Worm (Caenorhabditis elegans) whole organism, L1 larva: ENCODE results near the gene C01G10.4.

Experiments
- ama-1 ChIP-seq: fragments of 150-350 bp; optimal IDR thresholded peaks from 2 replicates; lab custom pipeline; 2014
- ceh-82 ChIP-seq, 3 experiments: fragments of 150-350 bp in 1 of 3; sonication (generic microtip) in 2 of 3; optimal IDR thresholded peaks; 2 replicates each; lab custom pipeline; 2014 to 2017; ENCODE audit warnings: missing biosample characterization in 3 of 3, missing genetic modification characterization in 3 of 3
- ceh-88 ChIP-seq: fragments of 200-800 bp; sonication (Bioruptor generic); IDR thresholded peaks from 2 replicates; pipeline ENCODE4 v1.3.6; 2022; ENCODE audit warnings: missing genetic modification characterization, missing compliant biosample characterization
- dsc-1 ChIP-seq: sonication (generic microtip); optimal IDR thresholded peaks from 2 replicates; lab custom pipeline; 2016; ENCODE audit warnings: mild to moderate bottlenecking, missing genetic modification characterization, missing compliant biosample characterization
- elt-3 ChIP-seq, 6 experiments: fragments of 150-350 bp in 1 of 6; sonication (generic microtip); optimal IDR thresholded peaks; 2 replicates each; lab custom pipeline; 2017 to 2018; ENCODE audit warnings: missing biosample characterization in 6 of 6, missing genetic modification characterization in 6 of 6, inconsistent platforms in 1 of 6
- lin-14 ChIP-seq: fragments of 200-800 bp; sonication (Bioruptor generic); optimal IDR thresholded peaks from 2 replicates; lab custom pipeline; 2018; ENCODE audit warnings: mild to moderate bottlenecking, missing genetic modification characterization, moderate library complexity, missing compliant biosample characterization
- nhr-76 ChIP-seq: sonication (generic microtip); optimal IDR thresholded peaks from 2 replicates; lab custom pipeline; 2017; ENCODE audit warnings: missing biosample characterization, missing genetic modification characterization
- sox-4 ChIP-seq: sonication (generic microtip); optimal IDR thresholded peaks from 2 replicates; lab custom pipeline; 2016; ENCODE audit warnings: missing genetic modification characterization, missing compliant biosample characterization
- tbx-2 ChIP-seq: sonication (generic microtip); optimal IDR thresholded peaks from 2 replicates; lab custom pipeline; 2016; ENCODE audit warnings: missing genetic modification characterization, missing compliant biosample characterization
- ztf-4 ChIP-seq: fragments of 150-350 bp; optimal IDR thresholded peaks from 2 replicates; lab custom pipeline; 2014; ENCODE audit warnings: missing biosample characterization, missing genetic modification characterization

ce11 chrV:15132423-15132822, 42.9 kb downstream of the C01G10.4 start, which contains the start of gene str-171:
- no peak for TF ChIP-seq ama-1 (lab: Kevin White, UChicago)
- no peak for TF ChIP-seq tbx-2 (tag; lab: Kevin White, UChicago)
- TF ChIP-seq dsc-1 (tag; lab: Kevin White, UChicago): no peak
- TF ChIP-seq ztf-4 (tag; lab: Kevin White, UChicago): no peak
- no peak for TF ChIP-seq elt-3 (tag; optimal IDR thresholded peaks at IDR 0.05; lab: Kevin White, UChicago)
- no peak for TF ChIP-seq lin-14
- no peak for TF ChIP-seq ceh-88 (GFP tag; lab: Robert Waterston, UW)
- TF ChIP-seq sox-4 (tag; lab: Kevin White, UChicago): no peak
- TF ChIP-seq ceh-82 (tag; optimal IDR thresholded peaks at IDR 0.05; lab: Kevin White, UChicago): no peak
- TF ChIP-seq nhr-76 (tag; lab: Kevin White, UChicago): no peak
